Fruit fly (Drosophila melanogaster) whole organism, embryonic: ENCODE results near the gene Ilp6.

Experiments
- Ada2b ChIP-seq: fragments of 200-800 bp; sonication (Bioruptor generic); IDR thresholded peaks from 2 replicates; pipeline ENCODE4 v1.3.6; 2022; ENCODE audit warnings: missing biosample characterization, missing genetic modification characterization
- CG10366 ChIP-seq: fragments of 200-800 bp; sonication (Bioruptor generic); IDR thresholded peaks from 2 replicates; pipeline ENCODE4 v1.3.6; 2022; ENCODE audit warnings: missing biosample characterization, missing genetic modification characterization
- CG11398 ChIP-seq: fragments of 200-800 bp; sonication (Bioruptor generic); optimal IDR thresholded peaks from 2 replicates; lab custom pipeline; 2016; ENCODE audit warnings: missing biosample characterization, missing genetic modification characterization
- CG11695 ChIP-seq: fragments of 200-800 bp; sonication (Bioruptor generic); IDR thresholded peaks from 3 replicates; pipeline ENCODE4 v1.3.6; 2022; ENCODE audit warnings: missing biosample characterization, missing genetic modification characterization
- CG12155 ChIP-seq: fragments of 200-800 bp; sonication (Bioruptor generic); optimal IDR thresholded peaks from 3 replicates; lab custom pipeline; 2016; ENCODE audit warnings: missing biosample characterization, missing genetic modification characterization
- CG12942 ChIP-seq: fragments of 200-800 bp; sonication (Bioruptor generic); optimal IDR thresholded peaks from 3 replicates; lab custom pipeline; 2016; ENCODE audit warnings: missing biosample characterization, missing genetic modification characterization
- CG13123 ChIP-seq: fragments of 200-800 bp; sonication (Bioruptor generic); optimal IDR thresholded peaks from 2 replicates; lab custom pipeline; 2016; ENCODE audit warnings: missing biosample characterization, missing genetic modification characterization
- CG13894 ChIP-seq: fragments of 200-800 bp; sonication (Bioruptor generic); optimal IDR thresholded peaks from 3 replicates; lab custom pipeline; 2018; ENCODE audit warnings: missing biosample characterization, mild to moderate bottlenecking, missing genetic modification characterization, moderate library complexity
- CG15011 ChIP-seq: fragments of 200-800 bp; sonication (Bioruptor generic); optimal IDR thresholded peaks from 3 replicates; lab custom pipeline; 2018; ENCODE audit warnings: missing biosample characterization, mild to moderate bottlenecking, missing genetic modification characterization
- CG15479 ChIP-seq: fragments of 200-800 bp; sonication (Bioruptor generic); optimal IDR thresholded peaks from 3 replicates; lab custom pipeline; 2019; ENCODE audit warnings: missing biosample characterization, mild to moderate bottlenecking, missing genetic modification characterization, moderate library complexity
- CG2202 ChIP-seq: fragments of 200-800 bp; sonication (Bioruptor generic); optimal IDR thresholded peaks from 2 replicates; lab custom pipeline; 2018; ENCODE audit warnings: missing biosample characterization, mild to moderate bottlenecking, missing genetic modification characterization
- CG3065 ChIP-seq: fragments of 200-800 bp; sonication (Bioruptor generic); optimal IDR thresholded peaks from 2 replicates; lab custom pipeline; 2016; ENCODE audit warnings: missing biosample characterization, missing genetic modification characterization
- CG31441 ChIP-seq: fragments of 200-800 bp; sonication (Bioruptor generic); IDR thresholded peaks from 2 replicates; pipeline ENCODE4 v1.3.6; 2022; ENCODE audit warnings: missing biosample characterization, missing genetic modification characterization
- CG3838 ChIP-seq: fragments of 200-800 bp; sonication (Bioruptor generic); optimal IDR thresholded peaks from 3 replicates; lab custom pipeline; 2016; ENCODE audit warnings: missing biosample characterization, missing genetic modification characterization
- CG4282 ChIP-seq: fragments of 200-800 bp; sonication (Bioruptor generic); optimal IDR thresholded peaks from 2 replicates; lab custom pipeline; 2016; ENCODE audit warnings: missing biosample characterization, missing genetic modification characterization
- CG4360 ChIP-seq: fragments of 200-800 bp; sonication (Bioruptor generic); IDR thresholded peaks from 2 replicates; pipeline ENCODE4 v1.3.6; 2022; ENCODE audit warnings: missing biosample characterization, missing genetic modification characterization
- CG4617 ChIP-seq: fragments of 200-800 bp; sonication (Bioruptor generic); optimal IDR thresholded peaks from 3 replicates; lab custom pipeline; 2016; ENCODE audit warnings: missing biosample characterization, missing genetic modification characterization, borderline replicate concordance
- CG4854 ChIP-seq: fragments of 200-800 bp; sonication (Bioruptor generic); optimal IDR thresholded peaks from 2 replicates; lab custom pipeline; 2016; ENCODE audit warnings: missing biosample characterization, missing genetic modification characterization, inconsistent platforms
- CG5245 ChIP-seq: fragments of 200-800 bp; sonication (Bioruptor generic); optimal IDR thresholded peaks from 3 replicates; lab custom pipeline; 2016; ENCODE audit warnings: missing biosample characterization, missing genetic modification characterization
- CG7357 ChIP-seq: fragments of 200-800 bp; sonication (Bioruptor generic); IDR thresholded peaks from 3 replicates; pipeline ENCODE4 v1.3.6; 2022; ENCODE audit warnings: missing biosample characterization, missing genetic modification characterization
- CG9215 ChIP-seq: fragments of 200-800 bp; sonication (Bioruptor generic); IDR thresholded peaks from 2 replicates; pipeline ENCODE4 v1.3.6; 2022; ENCODE audit warnings: missing biosample characterization, missing genetic modification characterization
- CG9797 ChIP-seq: fragments of 200-800 bp; sonication (Bioruptor generic); optimal IDR thresholded peaks from 3 replicates; lab custom pipeline; 2018; ENCODE audit warnings: missing biosample characterization, mild to moderate bottlenecking, missing genetic modification characterization
- Doc3 ChIP-seq: fragments of 200-800 bp; sonication (Bioruptor generic); IDR thresholded peaks from 3 replicates; pipeline ENCODE4 v1.3.6; 2022; ENCODE audit warnings: missing biosample characterization, missing genetic modification characterization; ENCODE audit not compliant: partially characterized antibody
- Dp ChIP-seq: fragments of 200-800 bp; sonication (Bioruptor generic); optimal IDR thresholded peaks from 2 replicates; lab custom pipeline; 2018; ENCODE audit warnings: missing biosample characterization, mild to moderate bottlenecking, missing genetic modification characterization, moderate library complexity
- Fer2 ChIP-seq: fragments of 200-800 bp; sonication (Bioruptor generic); optimal IDR thresholded peaks from 2 replicates; lab custom pipeline; 2018; ENCODE audit warnings: missing biosample characterization, mild to moderate bottlenecking, missing genetic modification characterization, moderate library complexity
- H2.0 ChIP-seq: fragments of 200-800 bp; sonication (Bioruptor generic); IDR thresholded peaks from 2 replicates; pipeline ENCODE4 v1.3.6; 2022; ENCODE audit warnings: missing biosample characterization, missing genetic modification characterization
- MESR4 ChIP-seq: fragments of 200-800 bp; sonication (Bioruptor generic); optimal IDR thresholded peaks from 2 replicates; lab custom pipeline; 2018; ENCODE audit warnings: missing biosample characterization, mild to moderate bottlenecking, missing genetic modification characterization, moderate library complexity
- Myb ChIP-seq: fragments of 200-800 bp; sonication (Bioruptor generic); optimal IDR thresholded peaks from 2 replicates; lab custom pipeline; 2016; ENCODE audit warnings: missing biosample characterization, missing genetic modification characterization
- Nf-YA ChIP-seq: fragments of 200-800 bp; sonication (Bioruptor generic); IDR thresholded peaks from 2 replicates; pipeline ENCODE4 v1.3.6; 2022; ENCODE audit warnings: missing biosample characterization, missing genetic modification characterization
- Opbp ChIP-seq: fragments of 200-800 bp; sonication (Bioruptor generic); IDR thresholded peaks from 3 replicates; pipeline ENCODE4 v1.3.6; 2022; ENCODE audit warnings: missing biosample characterization, missing genetic modification characterization; ENCODE audit not compliant: partially characterized antibody
- Ssrp ChIP-seq: fragments of 200-800 bp; sonication (Bioruptor generic); optimal IDR thresholded peaks from 2 replicates; lab custom pipeline; 2018; ENCODE audit warnings: missing biosample characterization, mild to moderate bottlenecking, missing genetic modification characterization, moderate library complexity
- ab ChIP-seq: fragments of 200-800 bp; sonication (Bioruptor generic); optimal IDR thresholded peaks from 2 replicates; lab custom pipeline; 2016; ENCODE audit warnings: missing biosample characterization, missing genetic modification characterization
- ato ChIP-seq: fragments of 200-800 bp; sonication (Bioruptor generic); IDR thresholded peaks from 2 replicates; pipeline ENCODE4 v1.3.6; 2022; ENCODE audit warnings: missing biosample characterization, missing genetic modification characterization; ENCODE audit not compliant: partially characterized antibody
- bbx ChIP-seq: fragments of 200-800 bp; sonication (Bioruptor generic); IDR thresholded peaks from 2 replicates; pipeline ENCODE4 v1.3.6; 2022; ENCODE audit warnings: missing biosample characterization, missing genetic modification characterization; ENCODE audit not compliant: partially characterized antibody
- cad ChIP-seq: fragments of >200 bp; optimal IDR thresholded peaks from 2 replicates; lab custom pipeline; 2017; ENCODE audit warnings: missing biosample characterization, missing genetic modification characterization
- chn ChIP-seq: fragments of 200-800 bp; sonication (Bioruptor generic); optimal IDR thresholded peaks from 2 replicates; lab custom pipeline; 2016; ENCODE audit warnings: missing biosample characterization, missing genetic modification characterization
- da ChIP-seq: fragments of 200-800 bp; sonication (Bioruptor generic); optimal IDR thresholded peaks from 2 replicates; lab custom pipeline; 2016; ENCODE audit warnings: missing biosample characterization, missing genetic modification characterization
- dmrt11E ChIP-seq: fragments of 200-800 bp; sonication (Bioruptor generic); optimal IDR thresholded peaks from 3 replicates; lab custom pipeline; 2018; ENCODE audit warnings: missing biosample characterization, mild to moderate bottlenecking, missing genetic modification characterization, moderate library complexity
- fd3F ChIP-seq: fragments of 200-800 bp; sonication (Bioruptor generic); optimal IDR thresholded peaks from 2 replicates; lab custom pipeline; 2018; ENCODE audit warnings: missing biosample characterization, mild to moderate bottlenecking, missing genetic modification characterization, moderate library complexity
- insv ChIP-seq, 2 experiments: fragments of 200-800 bp; sonication (Bioruptor generic); optimal IDR thresholded peaks; 3 replicates each; lab custom pipeline; 2016 to 2018; ENCODE audit warnings: missing biosample characterization in 2 of 2, missing genetic modification characterization in 2 of 2
- inv ChIP-seq: fragments of 200-800 bp; sonication (Bioruptor generic); IDR thresholded peaks from 2 replicates; pipeline ENCODE4 v1.3.6; 2022; ENCODE audit warnings: missing biosample characterization, missing genetic modification characterization; ENCODE audit not compliant: partially characterized antibody
- nom ChIP-seq: fragments of 200-800 bp; sonication (Bioruptor generic); optimal IDR thresholded peaks from 2 replicates; lab custom pipeline; 2017; ENCODE audit warnings: missing biosample characterization, missing genetic modification characterization, mild to moderate bottlenecking, moderate library complexity, missing genetic modification reagents
- odd ChIP-seq: fragments of 200-800 bp; sonication (Bioruptor generic); optimal IDR thresholded peaks from 2 replicates; lab custom pipeline; 2017; ENCODE audit warnings: missing biosample characterization, mild to moderate bottlenecking, missing genetic modification characterization
- pzg ChIP-seq: fragments of 200-800 bp; sonication (Bioruptor generic); optimal IDR thresholded peaks from 3 replicates; lab custom pipeline; 2018; ENCODE audit warnings: missing biosample characterization, mild to moderate bottlenecking, missing genetic modification characterization, moderate library complexity
- ro ChIP-seq: fragments of 200-800 bp; sonication (Bioruptor generic); IDR thresholded peaks from 2 replicates; pipeline ENCODE4 v1.3.6; 2022; ENCODE audit warnings: missing biosample characterization, missing genetic modification characterization
- sug ChIP-seq: fragments of 200-800 bp; optimal IDR thresholded peaks from 2 replicates; lab custom pipeline; 2019; ENCODE audit warnings: missing biosample characterization, mild to moderate bottlenecking, missing genetic modification characterization, moderate library complexity
- tin ChIP-seq: fragments of 200-800 bp; sonication (Bioruptor generic); optimal IDR thresholded peaks from 3 replicates; lab custom pipeline; 2016; ENCODE audit warnings: missing biosample characterization, missing genetic modification characterization
- toy ChIP-seq: fragments of 200-800 bp; sonication (Bioruptor generic); IDR thresholded peaks from 2 replicates; pipeline ENCODE4 v1.3.6; 2022; ENCODE audit warnings: missing biosample characterization, missing genetic modification characterization
- usp ChIP-seq: fragments of >200 bp; optimal IDR thresholded peaks from 2 replicates; lab custom pipeline; 2017; ENCODE audit warnings: missing biosample characterization, missing genetic modification characterization
- vfl ChIP-seq: fragments of 200-800 bp; sonication (Bioruptor generic); optimal IDR thresholded peaks from 2 replicates; lab custom pipeline; 2016; ENCODE audit warnings: missing biosample characterization, missing genetic modification characterization
- vnd ChIP-seq: fragments of 200-800 bp; sonication (Bioruptor generic); IDR thresholded peaks from 3 replicates; pipeline ENCODE4 v1.3.6; 2022; ENCODE audit warnings: missing biosample characterization, missing genetic modification characterization; ENCODE audit not compliant: partially characterized antibody
- vvl ChIP-seq: fragments of 200-800 bp; sonication (Bioruptor generic); IDR thresholded peaks from 2 replicates; pipeline ENCODE4 v1.3.6; 2022; ENCODE audit warnings: missing biosample characterization, missing genetic modification characterization

Ilp6 gene

DNA sequence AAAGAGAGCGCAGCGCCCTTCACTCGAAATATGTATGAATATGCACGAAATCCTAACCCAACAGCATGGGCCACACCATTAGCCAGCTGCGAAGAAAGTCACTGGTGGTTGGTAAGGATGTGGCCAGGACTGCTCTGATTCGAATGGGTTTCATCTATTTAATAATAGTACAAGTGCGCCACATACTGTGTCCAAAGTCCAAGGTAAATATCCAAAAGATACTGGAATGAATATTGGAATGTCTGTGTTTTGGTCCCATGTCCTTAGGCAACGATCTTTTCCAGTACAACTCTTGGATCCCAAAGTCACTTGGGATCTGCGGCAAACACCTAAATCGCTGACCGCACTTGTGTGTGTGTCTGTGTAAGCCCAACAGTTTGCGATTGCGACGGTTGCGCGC is 28.2 kb downstream of the Ilp6 start (continued):
- TF ChIP-seq CG13894 (tag; lab: Kevin White, UChicago) (no peak), fd3F (peak; percentile 40), CG4854 (GFP tag; lab: Kevin White, UChicago) (peak; percentile 15), CG4360 (GFP tag; lab: Robert Waterston, UW) (no peak), CG11695 (GFP tag; lab: Robert Waterston, UW) (peak; percentile 81), CG12155 (no peak), CG12942 (peak; percentile 38), CG11398 (GFP tag; lab: Kevin White, UChicago) (no peak), MESR4 (no peak), CG15011 (GFP tag; lab: Kevin White, UChicago) (no peak), CG13123 (no peak), Opbp (no peak), CG4282 (no peak), H2.0 (no peak), CG3838 (GFP tag; lab: Kevin White, UChicago) (no peak), CG9215 (GFP tag; lab: Robert Waterston, UW) (peak; percentile 33; the same call in 1 of the 2 replicates), Dp (GFP tag; lab: Kevin White, UChicago) (no peak), ro (GFP tag; lab: Robert Waterston, UW) (no peak), Nf-YA (peak; percentile 34; the same call in 1 of the 2 replicates), vfl (GFP tag; lab: Kevin White, UChicago) (no peak), Ada2b (GFP tag; lab: Robert Waterston, UW) (peak; percentile 64), usp (GFP tag; lab: Kevin White, UChicago) (no peak), cad (GFP tag; lab: Kevin White, UChicago) (no peak), CG31441 (GFP tag; lab: Robert Waterston, UW) (peak; percentile 70), CG4617 (GFP tag; lab: Kevin White, UChicago) (no peak), CG15479 (GFP tag; lab: Kevin White, UChicago) (no peak), sug (no peak), inv (no peak), da (GFP tag; lab: Kevin White, UChicago) (no peak), vnd (no peak), CG10366 (GFP tag; lab: Robert Waterston, UW) (peak; percentile 36; the same call in 1 of the 2 replicates), Myb (GFP tag; lab: Kevin White, UChicago) (peak; percentile 34), CG3065 (GFP tag; lab: Kevin White, UChicago) (no peak), bbx (no peak), Ssrp (peak; percentile 60), ato (no peak), Doc3 (GFP tag; lab: Robert Waterston, UW) (no peak), ab (GFP tag; lab: Kevin White, UChicago) (no peak), toy (GFP tag; lab: Robert Waterston, UW) (no peak), insv (GFP tag; optimal IDR thresholded peaks at IDR 0.05; lab: Kevin White, UChicago) (no peak), pzg (GFP tag; lab: Kevin White, UChicago) (no peak), CG7357 (GFP tag; lab: Robert Waterston, UW) (peak; percentile 59; the same call in 2 of the 3 replicates), CG2202 (tag; lab: Kevin White, UChicago) (no peak), vvl (GFP tag; lab: Robert Waterston, UW) (peak; percentile 61), Fer2 (tag; lab: Kevin White, UChicago) (no peak), nom (GFP tag; lab: Kevin White, UChicago) (peak; percentile 16), CG5245 (GFP tag; lab: Kevin White, UChicago) (no peak), chn (peak; percentile 45), odd (GFP tag; lab: Kevin White, UChicago) (peak; percentile 10), CG9797 (no peak), dmrt11E (tag; lab: Kevin White, UChicago) (no peak), tin (GFP tag; lab: Kevin White, UChicago) (peak; percentile 23)
